Fruit fly (Drosophila melanogaster) whole organism, embryonic: ENCODE measurements around the gene CG32026.

ENCODE experiments used
- Awh ChIP-seq: fragments of 200-800 bp; sonication (Bioruptor generic); IDR thresholded peaks from 2 replicates; pipeline ENCODE4, ENCODE4 v1.3.6; 2022; ENCODE audit warnings: missing biosample characterization, missing genetic modification characterization
- CG10321 ChIP-seq: fragments of 200-800 bp; sonication (Bioruptor generic); IDR thresholded peaks from 2 replicates; pipeline ENCODE4 v1.3.6; 2022; ENCODE audit warnings: missing biosample characterization, missing genetic modification characterization
- CG11504 ChIP-seq: fragments of 200-800 bp; sonication (Bioruptor generic); optimal IDR thresholded peaks from 3 replicates; lab custom pipeline; 2019; ENCODE audit warnings: missing biosample characterization, mild to moderate bottlenecking, missing genetic modification characterization, moderate library complexity
- CG12236 ChIP-seq: fragments of 200-800 bp; sonication (Bioruptor generic); optimal IDR thresholded peaks from 2 replicates; lab custom pipeline; 2016; ENCODE audit warnings: missing biosample characterization, missing genetic modification characterization
- CG1602 ChIP-seq: fragments of 200-800 bp; sonication (Bioruptor generic); optimal IDR thresholded peaks from 3 replicates; lab custom pipeline; 2016; ENCODE audit warnings: missing biosample characterization, missing genetic modification characterization
- CG16863 ChIP-seq: fragments of 200-800 bp; sonication (Bioruptor generic); optimal IDR thresholded peaks from 3 replicates; lab custom pipeline; 2016; ENCODE audit warnings: missing biosample characterization, missing genetic modification characterization
- CG17186 ChIP-seq: fragments of 200-800 bp; sonication (Bioruptor generic); optimal IDR thresholded peaks from 3 replicates; lab custom pipeline; 2017; ENCODE audit warnings: missing biosample characterization, missing genetic modification reagents, missing genetic modification characterization
- CG17361 ChIP-seq: fragments of 200-800 bp; sonication (Bioruptor generic); IDR thresholded peaks from 3 replicates; pipeline ENCODE4 v1.3.6; 2022; ENCODE audit warnings: missing biosample characterization, missing genetic modification characterization
- CG18011 ChIP-seq: fragments of 200-800 bp; sonication (Bioruptor generic); optimal IDR thresholded peaks from 2 replicates; lab custom pipeline; 2017; ENCODE audit warnings: missing biosample characterization, missing genetic modification characterization, mild to moderate bottlenecking, moderate library complexity, missing genotype
- CG6791 ChIP-seq: fragments of 200-800 bp; sonication (Bioruptor generic); IDR thresholded peaks from 3 replicates; pipeline ENCODE4 v1.3.6; 2022; ENCODE audit warnings: missing biosample characterization, missing genetic modification characterization; ENCODE audit not compliant: partially characterized antibody
- CG8281 ChIP-seq: fragments of 200-800 bp; sonication (Bioruptor generic); optimal IDR thresholded peaks from 2 replicates; lab custom pipeline; 2018; ENCODE audit warnings: missing biosample characterization, mild to moderate bottlenecking, missing genetic modification characterization, moderate library complexity
- CG8359 ChIP-seq: fragments of 200-800 bp; sonication (Bioruptor generic); optimal IDR thresholded peaks from 2 replicates; lab custom pipeline; 2017; ENCODE audit warnings: missing biosample characterization, mild to moderate bottlenecking, missing genetic modification characterization, borderline replicate concordance
- GATAe ChIP-seq: fragments of 200-800 bp; sonication (Bioruptor generic); conservative IDR thresholded peaks from 2 replicates; pipeline ENCODE4 v1.3.6; 2022; ENCODE audit warnings: missing biosample characterization, missing genetic modification characterization
- Hr78 ChIP-seq, 2 experiments: fragments of 200-800 bp in 1 of 2; fragments of >200 bp in 1 of 2; sonication (Bioruptor generic) in 1 of 2; optimal IDR thresholded peaks; 2 replicates each; lab custom pipeline; 2017 to 2019; ENCODE audit warnings: missing biosample characterization in 2 of 2, missing genetic modification characterization in 2 of 2, mild to moderate bottlenecking in 1 of 2, moderate library complexity in 1 of 2
- Mad ChIP-seq: fragments of 200-800 bp; sonication (Bioruptor generic); optimal IDR thresholded peaks from 2 replicates; lab custom pipeline; 2016; ENCODE audit warnings: missing biosample characterization, missing genetic modification characterization
- Med ChIP-seq: fragments of 200-800 bp; sonication (Bioruptor generic); peaks from one replicate; lab custom pipeline; 2016; ENCODE audit warnings: missing biosample characterization, missing genetic modification characterization, mild to moderate bottlenecking, inconsistent platforms, moderate library complexity
- NC2α ChIP-seq: fragments of 200-800 bp; sonication (Bioruptor generic); optimal IDR thresholded peaks from 2 replicates; lab custom pipeline; 2016; ENCODE audit warnings: missing biosample characterization, missing genetic modification characterization
- Opbp ChIP-seq: fragments of 200-800 bp; sonication (Bioruptor generic); IDR thresholded peaks from 3 replicates; pipeline ENCODE4 v1.3.6; 2022; ENCODE audit warnings: missing biosample characterization, missing genetic modification characterization; ENCODE audit not compliant: partially characterized antibody
- Pdp1 ChIP-seq, 2 experiments: fragments of 200-800 bp; sonication (Bioruptor generic); optimal IDR thresholded peaks; 3 replicates each; lab custom pipeline; 2016; ENCODE audit warnings: missing biosample characterization in 2 of 2, missing genetic modification characterization in 2 of 2, mild to moderate bottlenecking in 1 of 2, moderate library complexity in 1 of 2
- Rfx ChIP-seq: fragments of 200-800 bp; sonication (Bioruptor generic); IDR thresholded peaks from 2 replicates; pipeline ENCODE4 v1.3.6; 2022; ENCODE audit warnings: missing biosample characterization, missing genetic modification characterization
- ara ChIP-seq: fragments of 200-800 bp; sonication (Bioruptor generic); IDR thresholded peaks from 2 replicates; pipeline ENCODE4 v1.3.6; 2022; ENCODE audit warnings: missing biosample characterization, missing genetic modification characterization
- ash1 ChIP-seq: fragments of 200-800 bp; sonication (Bioruptor generic); optimal IDR thresholded peaks from 2 replicates; lab custom pipeline; 2018; ENCODE audit warnings: missing biosample characterization, mild to moderate bottlenecking, missing genetic modification characterization
- bbx ChIP-seq: fragments of 200-800 bp; sonication (Bioruptor generic); IDR thresholded peaks from 2 replicates; pipeline ENCODE4 v1.3.6; 2022; ENCODE audit warnings: missing biosample characterization, missing genetic modification characterization; ENCODE audit not compliant: partially characterized antibody
- cas ChIP-seq: fragments of 200-800 bp; sonication (Bioruptor generic); IDR thresholded peaks from 2 replicates; pipeline ENCODE4 v1.3.6; 2022; ENCODE audit warnings: missing biosample characterization, missing genetic modification characterization
- chinmo ChIP-seq: fragments of 200-800 bp; sonication (Bioruptor generic); IDR thresholded peaks from 4 replicates; pipeline ENCODE4 v1.3.6; 2022; ENCODE audit warnings: missing biosample characterization, missing genetic modification characterization; ENCODE audit not compliant: partially characterized antibody
- crp ChIP-seq, 2 experiments: fragments of 200-800 bp; sonication (Bioruptor generic); optimal IDR thresholded peaks; 2 replicates in 1 of 2; 3 replicates in 1 of 2; lab custom pipeline; 2017; ENCODE audit warnings: missing biosample characterization in 2 of 2, missing genetic modification characterization in 2 of 2, mild to moderate bottlenecking in 1 of 2, moderate library complexity in 1 of 2
- eyg ChIP-seq: fragments of 200-800 bp; sonication (Bioruptor generic); optimal IDR thresholded peaks from 3 replicates; lab custom pipeline; 2016; ENCODE audit warnings: missing biosample characterization, missing genetic modification characterization
- fd64A ChIP-seq: fragments of 200-800 bp; sonication (Bioruptor generic); optimal IDR thresholded peaks from 3 replicates; lab custom pipeline; 2018; ENCODE audit warnings: missing biosample characterization, mild to moderate bottlenecking, missing genetic modification characterization
- ftz-f1 ChIP-seq: fragments of 200-800 bp; sonication (Bioruptor generic); optimal IDR thresholded peaks from 2 replicates; lab custom pipeline; 2016; ENCODE audit warnings: missing biosample characterization, missing genetic modification characterization
- gsb-n ChIP-seq: fragments of 200-800 bp; sonication (Bioruptor generic); optimal IDR thresholded peaks from 3 replicates; lab custom pipeline; 2018; ENCODE audit warnings: missing biosample characterization, mild to moderate bottlenecking, missing genetic modification characterization
- hb ChIP-seq: fragments of 200-800 bp; sonication (Bioruptor generic); IDR thresholded peaks from 3 replicates; pipeline ENCODE4 v1.3.6; 2022; ENCODE audit warnings: missing biosample characterization, missing genetic modification characterization; ENCODE audit not compliant: partially characterized antibody
- insv ChIP-seq, 2 experiments: fragments of 200-800 bp; sonication (Bioruptor generic); optimal IDR thresholded peaks; 3 replicates each; lab custom pipeline; 2016 to 2018; ENCODE audit warnings: missing biosample characterization in 2 of 2, missing genetic modification characterization in 2 of 2
- jumu ChIP-seq: fragments of 200-800 bp; sonication (Bioruptor generic); optimal IDR thresholded peaks from 3 replicates; lab custom pipeline; 2016; ENCODE audit warnings: missing biosample characterization, missing genetic modification characterization
- knrl ChIP-seq: fragments of 200-800 bp; sonication (Bioruptor generic); IDR thresholded peaks from 3 replicates; pipeline ENCODE4 v1.3.6; 2022; ENCODE audit warnings: missing biosample characterization, missing genetic modification characterization; ENCODE audit not compliant: partially characterized antibody
- lmd ChIP-seq: fragments of 200-800 bp; sonication (Bioruptor generic); IDR thresholded peaks from 2 replicates; pipeline ENCODE4 v1.3.6; 2022; ENCODE audit warnings: missing biosample characterization, missing genetic modification characterization
- nau ChIP-seq: fragments of 200-800 bp; sonication (Bioruptor generic); optimal IDR thresholded peaks from 3 replicates; lab custom pipeline; 2017; ENCODE audit warnings: missing biosample characterization, mild to moderate bottlenecking, missing genetic modification characterization, missing genetic modification reagents
- onecut ChIP-seq: fragments of 200-800 bp; sonication (Bioruptor generic); IDR thresholded peaks from 2 replicates; pipeline ENCODE4 v1.3.6; 2022; ENCODE audit warnings: missing biosample characterization, missing genetic modification characterization
- rib ChIP-seq: fragments of 200-800 bp; sonication (Bioruptor generic); IDR thresholded peaks from 2 replicates; pipeline ENCODE4 v1.3.6; 2022; ENCODE audit warnings: missing biosample characterization, missing genetic modification characterization
- row ChIP-seq: fragments of 200-800 bp; sonication (Bioruptor generic); IDR thresholded peaks from 3 replicates; pipeline ENCODE4 v1.3.6; 2022; ENCODE audit warnings: missing biosample characterization, missing genetic modification characterization
- sd ChIP-seq: fragments of 200-800 bp; sonication (Bioruptor generic); optimal IDR thresholded peaks from 3 replicates; lab custom pipeline; 2018; ENCODE audit warnings: missing biosample characterization, mild to moderate bottlenecking, missing genetic modification characterization, moderate library complexity
- tgo ChIP-seq: fragments of 200-800 bp; sonication (Bioruptor generic); IDR thresholded peaks from 3 replicates; pipeline ENCODE4 v1.3.6; 2022; ENCODE audit warnings: missing biosample characterization, missing genetic modification characterization
- tio ChIP-seq: fragments of 200-800 bp; sonication (Bioruptor generic); optimal IDR thresholded peaks from 2 replicates; lab custom pipeline; 2017; ENCODE audit warnings: missing biosample characterization, missing genetic modification characterization, inconsistent platforms
- twi ChIP-seq: fragments of 200-800 bp; optimal IDR thresholded peaks from 2 replicates; lab custom pipeline; 2019; ENCODE audit warnings: missing biosample characterization, mild to moderate bottlenecking, missing genetic modification characterization, moderate library complexity
- zfh1 ChIP-seq: fragments of 200-800 bp; sonication (Bioruptor generic); IDR thresholded peaks from 3 replicates; pipeline ENCODE4 v1.3.6; 2022; ENCODE audit warnings: missing biosample characterization, missing genetic modification characterization

The CG32026 gene

DNA sequence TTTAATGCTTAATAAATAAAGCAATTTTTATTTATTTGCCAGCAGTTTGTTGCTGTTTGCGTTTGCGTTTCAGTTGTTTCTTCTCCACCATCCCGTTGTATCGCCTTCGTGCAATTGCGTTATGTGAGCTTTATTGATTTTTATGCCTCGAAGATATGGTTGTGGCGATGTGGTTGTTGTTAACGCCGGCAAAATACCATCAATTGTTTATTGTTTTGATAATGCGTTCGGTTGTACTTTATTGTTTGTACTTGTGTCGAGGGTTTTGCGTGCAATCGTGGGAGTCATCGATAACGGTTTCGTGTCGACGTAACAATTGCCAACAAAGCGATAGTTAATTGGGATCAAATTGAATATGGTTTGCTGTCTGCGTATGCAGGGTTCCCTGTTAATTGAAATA, 6.1 kb downstream of the CG32026 start:
- TF ChIP-seq onecut (GFP tag; lab: Robert Waterston, UW) = peak; percentile 69
- TF ChIP-seq Awh = no peak
- TF ChIP-seq GATAe (GFP tag; lab: Robert Waterston, UW) = no peak
- peak; percentile 71 for TF ChIP-seq Med (GFP tag; lab: Kevin White, UChicago)
- TF ChIP-seq chinmo (GFP tag; lab: Robert Waterston, UW) = peak; percentile 38; the same call in 1 of the 4 replicates
- TF ChIP-seq nau = no peak
- TF ChIP-seq, all 482 proteins: peak for 3

DNA sequence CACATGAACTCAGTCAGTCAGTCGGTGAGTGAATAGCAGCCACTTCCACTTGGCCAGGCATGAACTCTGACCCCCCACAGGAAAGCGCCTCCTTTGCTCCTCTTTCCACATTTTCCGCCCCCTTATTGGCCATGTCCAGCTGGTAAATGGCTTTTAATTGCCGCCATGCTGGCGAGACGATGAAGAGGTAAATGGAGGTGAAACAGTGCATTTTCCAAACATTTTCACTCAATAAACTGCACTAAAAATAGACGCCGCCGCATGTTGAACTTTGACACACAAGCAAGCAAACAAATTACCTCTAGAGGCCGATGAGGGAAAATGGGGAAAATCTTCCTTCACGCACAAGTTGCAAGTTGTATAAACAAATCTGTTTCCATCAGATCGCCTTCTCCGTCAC, 13.6 kb downstream of the CG32026 start:
- peak; percentile 37 for TF ChIP-seq fd64A (GFP tag; lab: Kevin White, UChicago)
- TF ChIP-seq ftz-f1 = no peak
- TF ChIP-seq twi = peak; percentile 5
- TF ChIP-seq Hr78 (GFP tag; optimal IDR thresholded peaks at IDR 0.05; lab: Kevin White, UChicago) = peak in 1 of 2 experiments; percentile 96
- no peak for TF ChIP-seq jumu (GFP tag; lab: Kevin White, UChicago)
- no peak for TF ChIP-seq Opbp (GFP tag; lab: Robert Waterston, UW)
- TF ChIP-seq hb (GFP tag; lab: Robert Waterston, UW) = 0 out of 3 replicates have a peak, but pooled peaks have one; percentile 42
- TF ChIP-seq, all 482 proteins: peak for 4

DNA sequence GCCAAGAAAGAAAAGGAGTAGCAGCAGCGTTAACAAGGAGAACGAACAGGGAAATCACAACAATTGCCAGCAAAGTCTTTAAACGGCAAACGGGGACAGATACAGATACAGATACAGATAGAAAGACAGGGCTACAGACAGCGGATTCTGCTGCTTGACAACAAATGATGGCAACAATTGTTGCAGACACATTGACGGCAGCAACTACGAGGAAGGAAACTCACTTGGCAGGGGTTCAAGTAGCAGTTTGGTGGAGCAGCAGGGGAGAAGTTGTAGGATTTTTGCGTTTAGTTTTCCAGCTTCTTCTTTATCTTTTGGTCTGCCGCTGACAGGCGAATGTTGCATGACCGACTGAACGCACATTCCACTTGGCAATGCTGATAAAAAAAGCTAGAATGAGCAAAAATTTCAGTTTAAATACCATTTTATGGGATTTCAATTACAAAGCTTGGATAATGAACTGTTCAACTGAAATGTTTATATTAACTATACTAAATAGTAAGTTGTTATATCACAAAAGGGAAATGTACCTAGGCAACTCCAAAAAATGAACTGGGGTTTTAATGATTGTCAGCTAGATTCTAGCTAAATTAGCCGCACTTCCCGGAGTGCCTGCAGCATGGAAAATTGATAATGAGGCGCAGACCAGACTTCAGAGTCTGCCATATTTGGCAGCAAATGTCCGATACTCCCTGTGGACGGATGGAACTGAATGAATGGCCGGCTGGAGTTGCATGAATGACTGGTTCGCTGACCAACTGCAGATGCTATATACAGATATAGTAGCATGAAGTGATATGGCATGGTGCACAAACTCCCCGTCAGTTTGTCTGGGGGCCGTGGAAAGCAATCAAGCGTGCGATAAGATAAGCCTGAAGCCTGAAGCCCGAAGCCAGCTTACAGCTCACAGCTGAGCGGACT, 14.8 kb downstream of the CG32026 start:
- TF ChIP-seq CG11504 (tag; lab: Kevin White, UChicago) = peak; percentile 92
- peak; percentile 30; the same call in 1 of the 3 replicates for TF ChIP-seq CG6791 (GFP tag; lab: Robert Waterston, UW)
- TF ChIP-seq tgo = no peak
- TF ChIP-seq Mad (GFP tag; lab: Kevin White, UChicago) = no peak
- no peak for TF ChIP-seq cas (GFP tag; lab: Robert Waterston, UW)
- 0 out of 3 replicates have a peak, but pooled peaks have one; percentile 4 for TF ChIP-seq zfh1 (GFP tag; lab: Robert Waterston, UW)
- no peak for TF ChIP-seq bbx (GFP tag; lab: Robert Waterston, UW)
- TF ChIP-seq NC2α (GFP tag; lab: Kevin White, UChicago) = no peak
- TF ChIP-seq CG18011 (GFP tag; lab: Kevin White, UChicago) = no peak
- no peak for TF ChIP-seq CG12236
- no peak for TF ChIP-seq sd (tag; lab: Kevin White, UChicago)
- no peak for TF ChIP-seq CG8359 (GFP tag; lab: Kevin White, UChicago)
- TF ChIP-seq CG10321 (GFP tag; lab: Robert Waterston, UW) = no peak
- TF ChIP-seq lmd (GFP tag; lab: Robert Waterston, UW) = no peak
- TF ChIP-seq tio (GFP tag; lab: Kevin White, UChicago) = no peak
- peak; percentile 36; the same call in 2 of the 3 replicates for TF ChIP-seq row (GFP tag; lab: Robert Waterston, UW)
- no peak for TF ChIP-seq gsb-n (tag; lab: Kevin White, UChicago)
- TF ChIP-seq nau = no peak
- no peak for TF ChIP-seq insv (GFP tag; optimal IDR thresholded peaks at IDR 0.05; lab: Kevin White, UChicago)
- TF ChIP-seq knrl = no peak
- TF ChIP-seq ara (GFP tag; lab: Robert Waterston, UW) = no peak
- TF ChIP-seq Pdp1 (GFP tag; optimal IDR thresholded peaks at IDR 0.05; lab: Kevin White, UChicago) = peak in 1 of 2 experiments; percentile 25
- no peak for TF ChIP-seq CG17361 (GFP tag; lab: Robert Waterston, UW)
- TF ChIP-seq Rfx = 0 out of 2 replicates have a peak, but pooled peaks have one; percentile 6
- TF ChIP-seq crp (GFP tag; optimal IDR thresholded peaks at IDR 0.05; lab: Kevin White, UChicago) = no peak
- no peak for TF ChIP-seq ash1 (GFP tag; lab: Kevin White, UChicago)
- no peak for TF ChIP-seq CG17186 (GFP tag; lab: Kevin White, UChicago)
- no peak for TF ChIP-seq CG1602 (GFP tag; lab: Kevin White, UChicago)
- no peak for TF ChIP-seq rib (GFP tag; lab: Robert Waterston, UW)
- no peak for TF ChIP-seq eyg (GFP tag; lab: Kevin White, UChicago)
- TF ChIP-seq CG16863 = no peak
- TF ChIP-seq CG8281 (tag; lab: Kevin White, UChicago) = no peak
